Fruit fly (Drosophila melanogaster) whole organism: ENCODE measurements around the gene CG7557.

Experiments used
- psq ChIP-seq: fragments of >200 bp; optimal IDR thresholded peaks from 2 replicates; lab custom pipeline; 2017
- usp ChIP-seq: fragments of >200 bp; optimal IDR thresholded peaks from 2 replicates; lab custom pipeline; 2017; ENCODE audit warnings: missing biosample characterization, missing genetic modification characterization, mixed read lengths

dm6 chr3L:11450535-11450934, 5.6 kb downstream of the CG7557 start:
- no peak for TF ChIP-seq psq (lab: Kevin White, UChicago)
- no peak for TF ChIP-seq usp (GFP tag; lab: Kevin White, UChicago)
